Fruit fly (Drosophila melanogaster): Measurements from ENCODE around the gene smo.
A peak's percentile ranks its signal among the peaks of the same experiment; 100 is the strongest.

Gene smo

DNA sequence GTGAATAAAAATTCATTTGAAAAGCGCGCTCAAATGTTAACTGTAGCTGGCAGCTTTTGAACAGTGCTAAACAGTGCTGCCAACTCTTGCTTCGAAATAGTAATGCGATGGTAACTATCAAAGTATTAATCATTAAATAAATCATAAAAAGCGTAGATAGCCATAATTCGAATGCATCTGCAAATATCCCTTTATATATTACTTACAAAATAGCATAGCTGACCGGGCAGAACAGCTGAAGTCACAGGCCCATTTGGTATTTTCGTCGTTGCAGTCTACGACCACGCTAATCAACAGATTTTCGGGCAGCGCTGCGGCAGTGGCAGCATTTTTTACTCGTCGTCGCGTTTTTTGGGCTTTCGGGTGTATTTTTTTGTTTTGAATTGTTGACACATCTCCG, 28.3 kb downstream of the smo start, which contains the start of gene Plc21C:
TSS of gene Plc21C (plus strand) at position 290 of the 400 bp plus-strand sequence.
- no peak for TF ChIP-seq Hr83 (GFP tag; optimal IDR thresholded peaks at IDR 0.05; ENCODE audit: poor library complexity, severe bottlenecking)
- TF ChIP-seq Abd-B (GFP tag; optimal IDR thresholded peaks at IDR 0.05): no peak
- peak; percentile 60 for TF ChIP-seq HLH106 (tag; optimal IDR thresholded peaks at IDR 0.05)
- TF ChIP-seq Dfd (GFP tag; optimal IDR thresholded peaks at IDR 0.05): no peak
- peak; percentile 41 for TF ChIP-seq sv (GFP tag; optimal IDR thresholded peaks at IDR 0.05)
- TF ChIP-seq psq (GFP tag; optimal IDR thresholded peaks at IDR 0.05): peak; percentile 24
- TF ChIP-seq woc (GFP tag; optimal IDR thresholded peaks at IDR 0.05): peak; percentile 16
- TF ChIP-seq lola (GFP tag; optimal IDR thresholded peaks at IDR 0.05): no peak
- peak; percentile 26 for TF ChIP-seq Sp1 (GFP tag; optimal IDR thresholded peaks at IDR 0.05)
- TF ChIP-seq tai (GFP tag; optimal IDR thresholded peaks at IDR 0.05): peak; percentile 42
- TF ChIP-seq dl (GFP tag; optimal IDR thresholded peaks at IDR 0.05; ENCODE audit: insufficient read depth in 1 of 2, partially characterized antibody in 2 of 2): peak in 1 of 2 experiments; percentile 4
- TF ChIP-seq Hr78 (GFP tag; optimal IDR thresholded peaks at IDR 0.05): no peak
- no peak for TF ChIP-seq OdsH (GFP tag; optimal IDR thresholded peaks at IDR 0.05)
- TF ChIP-seq pan (optimal IDR thresholded peaks at IDR 0.05): no peak
- no peak for TF ChIP-seq usp (GFP tag; optimal IDR thresholded peaks at IDR 0.05)
- TF ChIP-seq Rel (GFP tag; optimal IDR thresholded peaks at IDR 0.05): no peak
- TF ChIP-seq Rel (tag; optimal IDR thresholded peaks at IDR 0.05): peak; percentile 54
- TF ChIP-seq ey (GFP tag; optimal IDR thresholded peaks at IDR 0.05): peak; percentile 50
- peak in 1 of 2 experiments; percentile 51 for TF ChIP-seq foxo (GFP tag; optimal IDR thresholded peaks at IDR 0.05)
- no peak for TF ChIP-seq GATAd (GFP tag; optimal IDR thresholded peaks at IDR 0.05)
- TF ChIP-seq CrebA (GFP tag; optimal IDR thresholded peaks at IDR 0.05; ENCODE audit: borderline replicate concordance): no peak
- peak; percentile 14 for TF ChIP-seq rgr (GFP tag; optimal IDR thresholded peaks at IDR 0.05)
- no peak for TF ChIP-seq Vsx2 (GFP tag; optimal IDR thresholded peaks at IDR 0.05; ENCODE audit: partially characterized antibody)
- TF ChIP-seq brk (GFP tag; optimal IDR thresholded peaks at IDR 0.05): no peak
- TF ChIP-seq Mio (GFP tag; optimal IDR thresholded peaks at IDR 0.05): no peak
- no peak for TF ChIP-seq sage (GFP tag; optimal IDR thresholded peaks at IDR 0.05)
- no peak for TF ChIP-seq dsf (GFP tag; optimal IDR thresholded peaks at IDR 0.05; ENCODE audit: borderline replicate concordance)
- peak; percentile 62 for TF ChIP-seq h (GFP tag; optimal IDR thresholded peaks at IDR 0.05)
- peak; percentile 18 for TF ChIP-seq CG9705 (GFP tag; optimal IDR thresholded peaks at IDR 0.05)
- no peak for TF ChIP-seq N (GFP tag; optimal IDR thresholded peaks at IDR 0.05)
- TF ChIP-seq fru (GFP tag; optimal IDR thresholded peaks at IDR 0.05): peak; percentile 52
- TF ChIP-seq Jra (GFP tag; optimal IDR thresholded peaks at IDR 0.05): no peak
- no peak for TF ChIP-seq jim (GFP tag; optimal IDR thresholded peaks at IDR 0.05)
- peak; percentile 51 for TF ChIP-seq Hnf4 (GFP tag; optimal IDR thresholded peaks at IDR 0.05)
- peak; percentile 42 for TF ChIP-seq br (GFP tag; optimal IDR thresholded peaks at IDR 0.05)
- peak; percentile 36 for TF ChIP-seq Dif (GFP tag; optimal IDR thresholded peaks at IDR 0.05; ENCODE audit: partially characterized antibody)

dm6 chr2L:306188-306927, 29.0 kb downstream of the smo start:
- TF ChIP-seq psq (GFP tag; optimal IDR thresholded peaks at IDR 0.05): no peak
- no peak for TF ChIP-seq OdsH (GFP tag; optimal IDR thresholded peaks at IDR 0.05)
- TF ChIP-seq Dif (GFP tag; optimal IDR thresholded peaks at IDR 0.05; ENCODE audit: partially characterized antibody): no peak
- TF ChIP-seq Vsx2 (GFP tag; optimal IDR thresholded peaks at IDR 0.05; ENCODE audit: partially characterized antibody): no peak
- TF ChIP-seq Hr83 (GFP tag; optimal IDR thresholded peaks at IDR 0.05; ENCODE audit: poor library complexity, severe bottlenecking): no peak
- no peak for TF ChIP-seq rgr (GFP tag; optimal IDR thresholded peaks at IDR 0.05)
- no peak for TF ChIP-seq Hnf4 (GFP tag; optimal IDR thresholded peaks at IDR 0.05)
- TF ChIP-seq foxo (GFP tag; optimal IDR thresholded peaks at IDR 0.05): no peak
- no peak for TF ChIP-seq dsf (GFP tag; optimal IDR thresholded peaks at IDR 0.05; ENCODE audit: borderline replicate concordance)
- no peak for TF ChIP-seq dmrt93B (GFP tag; optimal IDR thresholded peaks at IDR 0.05)
- no peak for TF ChIP-seq Abd-B (GFP tag; optimal IDR thresholded peaks at IDR 0.05)
- TF ChIP-seq HLH106 (tag; optimal IDR thresholded peaks at IDR 0.05): no peak
- no peak for TF ChIP-seq dl (GFP tag; optimal IDR thresholded peaks at IDR 0.05; ENCODE audit: insufficient read depth in 1 of 2, partially characterized antibody in 2 of 2)
- TF ChIP-seq Rel (GFP tag; optimal IDR thresholded peaks at IDR 0.05): no peak
- no peak for TF ChIP-seq Rel (tag; optimal IDR thresholded peaks at IDR 0.05)
- TF ChIP-seq sage (GFP tag; optimal IDR thresholded peaks at IDR 0.05): no peak
- no peak for TF ChIP-seq ey (GFP tag; optimal IDR thresholded peaks at IDR 0.05)
- no peak for TF ChIP-seq Hr78 (GFP tag; optimal IDR thresholded peaks at IDR 0.05)
- no peak for TF ChIP-seq sv (GFP tag; optimal IDR thresholded peaks at IDR 0.05)
- no peak for TF ChIP-seq jim (GFP tag; optimal IDR thresholded peaks at IDR 0.05)
- TF ChIP-seq h (GFP tag; optimal IDR thresholded peaks at IDR 0.05): no peak
